Worm (Caenorhabditis elegans): ENCODE results near the gene B0303.11.

ce11 chrIII:8743796-8744404 is 33.7 kb upstream of the B0303.11 start, which contains the start of gene ZK370.6:
- no peak for TF ChIP-seq ref-1 (GFP tag; conservative IDR thresholded peaks at IDR 0.05)
- TF ChIP-seq tab-1 (GFP tag; IDR thresholded peaks at IDR 0.05): no peak
- TF ChIP-seq flt-1 (GFP tag; IDR thresholded peaks at IDR 0.05): no peak
- TF ChIP-seq ztf-23 (GFP tag; IDR thresholded peaks at IDR 0.05): no peak
- TF ChIP-seq ztf-29 (GFP tag; IDR thresholded peaks at IDR 0.05): no peak
- TF ChIP-seq med-1 (GFP tag; optimal IDR thresholded peaks at IDR 0.05; ENCODE audit: insufficient read depth): no peak
- no peak for TF ChIP-seq cog-1 (tag; optimal IDR thresholded peaks at IDR 0.05)
